Worm (Caenorhabditis elegans): Measurements from ENCODE around the gene F26G1.9.

- TF ChIP-seq F57C9.4 (tag; optimal IDR thresholded peaks at IDR 0.05) = no peak
- TF ChIP-seq snpc-1.3 (tag; optimal IDR thresholded peaks at IDR 0.05; ENCODE audit: insufficient read depth) = no peak
Measured at ce11 chrII:4776933-4777332, 3.1 kb upstream of the F26G1.9 start, which contains the start of gene F26G1.11.

All from whole organism, young adult.